Worm (Caenorhabditis elegans) whole organism, early embryonic: Measurements from ENCODE around the gene K09B11.4.

Experiments
- B0310.2 ChIP-seq: sonication (generic microtip); optimal IDR thresholded peaks from 2 replicates; lab custom pipeline; 2016; ENCODE audit warnings: mild to moderate bottlenecking, missing genetic modification characterization, missing compliant biosample characterization
- ama-1 ChIP-seq: fragments of 150-350 bp; optimal IDR thresholded peaks from 2 replicates; lab custom pipeline; 2014
- ceh-36 ChIP-seq: sonication (generic microtip); optimal IDR thresholded peaks from 2 replicates; lab custom pipeline; 2016; ENCODE audit warnings: missing genetic modification characterization, inconsistent platforms, missing compliant biosample characterization
- ets-7 ChIP-seq: sonication (generic microtip); optimal IDR thresholded peaks from 2 replicates; lab custom pipeline; 2016; ENCODE audit warnings: missing genotype, missing genetic modification characterization, missing compliant biosample characterization
- flt-1 ChIP-seq: fragments of 200-800 bp; sonication (Bioruptor generic); IDR thresholded peaks from 2 replicates; pipeline ENCODE4 v1.3.6; 2022; ENCODE audit warnings: missing genetic modification characterization, missing compliant biosample characterization
- hmbx-1 ChIP-seq: sonication (generic microtip); optimal IDR thresholded peaks from 2 replicates; lab custom pipeline; 2016; ENCODE audit warnings: mild to moderate bottlenecking, missing genetic modification characterization, missing compliant biosample characterization
- hmg-4 ChIP-seq: fragments of 200-800 bp; sonication (Bioruptor generic); optimal IDR thresholded peaks from 2 replicates; lab custom pipeline; 2018; ENCODE audit warnings: mild to moderate bottlenecking, missing genetic modification characterization, missing compliant biosample characterization
- scrt-1 ChIP-seq: fragments of 200-800 bp; sonication (Bioruptor generic); IDR thresholded peaks from 2 replicates; pipeline ENCODE4 v1.3.6; 2022; ENCODE audit warnings: missing genetic modification characterization, missing compliant biosample characterization
- sea-1 ChIP-seq: fragments of 200-800 bp; sonication (Bioruptor generic); conservative IDR thresholded peaks from 2 replicates; pipeline ENCODE4 v1.3.6; 2022; ENCODE audit warnings: missing genetic modification characterization, missing compliant biosample characterization
- tbx-37 ChIP-seq: fragments of 200-800 bp; sonication (Bioruptor generic); conservative IDR thresholded peaks from 2 replicates; pipeline ENCODE4 v1.3.6; 2022; ENCODE audit warnings: missing genetic modification reagents, missing genetic modification characterization, missing compliant biosample characterization

DNA sequence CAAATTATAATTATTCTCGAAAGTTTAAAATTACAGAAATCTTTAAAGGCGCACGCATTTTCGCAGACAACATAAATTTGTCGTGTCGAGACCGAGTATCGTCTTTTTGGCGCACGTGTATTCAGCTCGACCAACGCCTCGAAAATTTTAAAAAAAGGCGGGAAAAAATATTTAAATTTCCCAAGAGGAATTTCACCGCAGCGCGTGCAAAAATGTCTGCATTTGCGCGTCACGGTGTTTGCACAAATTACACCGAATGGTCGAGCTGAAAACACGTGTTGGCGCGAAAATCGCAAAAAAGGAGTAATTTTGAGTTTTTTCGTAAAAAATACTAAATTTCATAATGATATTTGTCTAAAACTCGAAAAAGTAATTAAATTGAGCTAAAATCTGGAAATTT lies 21.4 kb downstream of the K09B11.4 start:
- TF ChIP-seq ceh-36 (tag; lab: Kevin White, UChicago) (no peak), tbx-37 (GFP tag; lab: Robert Waterston, UW) (no peak), ets-7 (tag; lab: Kevin White, UChicago) (no peak), hmbx-1 (tag; lab: Kevin White, UChicago) (no peak), ama-1 (no peak), scrt-1 (GFP tag; lab: Robert Waterston, UW) (no peak), B0310.2 (tag; lab: Kevin White, UChicago) (no peak), sea-1 (GFP tag; lab: Robert Waterston, UW) (no peak), flt-1 (GFP tag; lab: Robert Waterston, UW) (no peak), hmg-4 (GFP tag; lab: Kevin White, UChicago) (no peak)
